Worm (Caenorhabditis elegans) whole organism, L4/young adult: ENCODE results near the gene M106.8.

ENCODE experiments used
- W03F9.2 ChIP-seq: fragments of 150-350 bp; optimal IDR thresholded peaks from 2 replicates; lab custom pipeline; 2014; ENCODE audit warnings: missing biosample characterization, missing genetic modification characterization
- dao-5 ChIP-seq: sonication (generic microtip); optimal IDR thresholded peaks from 2 replicates; lab custom pipeline; 2016; ENCODE audit warnings: missing genotype, missing genetic modification characterization, moderate library complexity, missing compliant biosample characterization
- him-1 ChIP-seq: sonication (generic microtip); optimal IDR thresholded peaks from 2 replicates; lab custom pipeline; 2016; ENCODE audit warnings: missing genotype, missing genetic modification reagents, missing genetic modification characterization, missing compliant biosample characterization

Gene M106.8

ce11 chrII:10829572-10829971 lies 13.9 kb downstream of the M106.8 start:
- TF ChIP-seq W03F9.2 (tag; lab: Kevin White, UChicago), result no peak
- no peak for TF ChIP-seq him-1 (tag; lab: Kevin White, UChicago)
- no peak for TF ChIP-seq dao-5

DNA sequence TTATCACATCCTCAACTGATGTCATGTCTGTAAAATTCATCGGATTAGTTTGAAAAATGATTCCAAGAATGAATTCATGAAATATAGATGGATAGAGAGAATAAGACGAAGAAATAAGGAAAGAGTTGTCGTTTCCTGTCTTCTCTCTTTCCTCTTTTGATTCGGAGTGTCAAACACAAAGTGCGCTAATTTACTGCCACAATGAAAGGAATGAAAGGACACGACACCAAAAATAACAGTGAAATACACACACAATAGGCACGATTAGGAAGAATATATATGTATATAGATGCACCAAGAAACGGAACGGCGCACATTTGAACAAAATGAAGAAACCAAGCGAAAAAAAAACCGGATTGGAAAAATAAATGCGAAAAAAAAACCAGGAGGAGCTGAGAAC lies 14.3 kb downstream of the M106.8 start, which contains the start of gene VM106R.1:
Gene VM106R.1 (minus strand): TSS at position 101 of the 400 bp plus-strand sequence.
- no peak for TF ChIP-seq him-1 (tag; lab: Kevin White, UChicago)
- TF ChIP-seq dao-5, result no peak
- TF ChIP-seq W03F9.2 (tag; lab: Kevin White, UChicago), result no peak

ce11 chrII:10824046-10824445 lies 19.4 kb downstream of the M106.8 start, which contains the start of the genes R06F6.12 and mix-1:
Gene R06F6.12 (minus strand): TSS chrII:10824081.
Gene mix-1 (plus strand): TSS chrII:10824246.
- TF ChIP-seq W03F9.2 (tag; lab: Kevin White, UChicago) (peak; percentile 73), dao-5 (no peak), him-1 (tag; lab: Kevin White, UChicago) (no peak)

DNA sequence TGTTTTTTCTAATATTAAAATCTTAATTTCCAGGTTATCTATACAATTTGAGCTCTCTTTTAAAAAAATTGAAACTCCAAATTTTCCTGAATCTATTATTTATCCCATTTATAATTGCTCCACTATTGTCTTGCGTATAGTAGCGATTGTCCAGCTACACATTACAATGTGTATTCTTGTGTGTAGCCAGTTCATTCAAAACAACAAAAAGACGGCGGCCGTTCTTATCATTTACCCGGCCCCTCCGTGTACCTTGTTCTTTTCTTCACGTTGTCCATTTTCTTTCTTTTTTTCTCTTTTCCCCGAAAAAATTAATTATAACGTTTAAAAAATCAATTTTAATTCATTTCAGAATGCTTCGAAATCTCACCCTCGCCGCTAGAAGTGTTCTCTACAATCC lies 22.7 kb downstream of the M106.8 start, which contains the start of gene ech-4:
Gene ech-4 (plus strand): TSS at position 353 of the 400 bp plus-strand sequence.
- TF ChIP-seq him-1 (tag; lab: Kevin White, UChicago) (no peak), W03F9.2 (tag; lab: Kevin White, UChicago) (no peak), dao-5 (no peak)

- no peak for TF ChIP-seq W03F9.2 (tag; lab: Kevin White, UChicago)
- TF ChIP-seq dao-5, result no peak
- no peak for TF ChIP-seq him-1 (tag; lab: Kevin White, UChicago)
Observed at ce11 chrII:10819928-10820423, 23.5 kb downstream of the M106.8 start, which contains the start of gene R06F6.8. Gene R06F6.8 (minus strand): TSS chrII:10819978.

DNA sequence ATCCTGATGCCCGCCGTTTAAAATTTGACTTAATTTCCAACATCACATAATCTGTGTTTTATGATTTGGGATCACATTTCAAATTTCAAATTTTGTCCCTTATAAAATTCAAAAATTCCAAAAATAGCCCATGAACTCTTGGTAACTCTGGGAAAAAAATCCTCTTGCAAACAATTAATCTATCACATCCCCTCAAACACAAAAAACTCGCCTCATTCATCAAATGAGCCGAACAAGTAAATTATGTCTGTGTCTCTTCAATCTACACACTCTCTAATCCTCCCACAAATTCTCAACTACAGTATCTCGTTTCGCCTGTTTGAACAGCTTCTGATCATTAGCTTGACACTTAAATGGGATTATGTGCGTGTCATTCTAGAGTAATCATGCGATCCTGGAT lies 32.7 kb downstream of the M106.8 start, which contains the start of gene msrp-7:
Gene msrp-7 (plus strand): TSS at position 301 of the 400 bp plus-strand sequence.
- no peak for TF ChIP-seq dao-5
- no peak for TF ChIP-seq W03F9.2 (tag; lab: Kevin White, UChicago)
- TF ChIP-seq him-1 (tag; lab: Kevin White, UChicago), result no peak

DNA sequence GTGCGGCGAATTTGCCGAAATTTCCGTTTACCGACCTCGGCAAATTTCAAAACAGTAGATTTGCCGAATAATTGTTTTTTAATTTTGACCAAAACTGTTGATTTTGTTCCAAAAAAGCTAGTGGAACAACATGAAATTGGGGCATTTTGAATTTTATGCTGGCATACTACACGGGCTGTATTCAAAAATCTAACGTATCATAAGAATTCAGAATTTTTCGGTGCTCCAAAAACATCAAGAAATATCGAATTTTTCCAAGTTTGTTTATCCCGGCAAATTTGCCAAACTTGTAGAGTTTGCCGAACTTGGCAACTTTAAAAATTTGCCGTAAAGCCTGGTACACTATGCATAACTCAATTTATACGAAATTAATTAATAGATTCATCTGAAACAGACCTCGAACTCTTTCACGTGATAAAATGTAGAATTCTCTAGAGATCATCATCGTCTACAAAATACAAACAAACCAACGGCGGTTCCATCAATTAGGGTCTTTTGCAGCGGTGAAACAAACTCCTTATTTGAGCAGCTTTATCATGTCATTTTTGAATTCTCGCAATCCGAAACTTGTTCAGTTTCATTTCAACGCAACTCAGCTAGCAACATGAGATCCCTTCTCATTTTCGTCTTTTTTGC lies 34.6 kb downstream of the M106.8 start, which contains the start of gene R06F6.14:
Gene R06F6.14 (plus strand): TSS at position 586 of the 636 bp plus-strand sequence.
- no peak for TF ChIP-seq dao-5
- no peak for TF ChIP-seq W03F9.2 (tag; lab: Kevin White, UChicago)
- TF ChIP-seq him-1 (tag; lab: Kevin White, UChicago), result no peak

DNA sequence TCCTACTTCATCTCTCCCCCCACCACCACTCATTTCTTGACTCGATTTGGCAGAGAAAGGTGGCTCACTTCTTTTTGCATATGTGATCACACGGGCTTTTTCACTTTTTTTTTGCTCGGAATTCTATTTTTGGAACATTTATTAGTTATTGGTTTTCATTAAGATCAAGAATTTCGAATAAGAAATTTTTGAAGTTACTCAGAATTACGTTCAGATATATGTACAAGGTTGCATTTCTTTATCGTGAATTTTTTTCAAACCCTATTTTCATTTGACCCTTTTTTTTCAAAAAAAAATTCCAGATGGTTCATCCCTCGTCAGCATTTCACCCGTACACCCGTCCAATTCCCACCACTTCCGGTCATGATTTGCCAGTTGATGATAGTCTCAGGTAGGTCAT lies 38.0 kb downstream of the M106.8 start, which contains the start of gene ceh-62:
Gene ceh-62 (plus strand): TSS at position 301 of the 400 bp plus-strand sequence.
- TF ChIP-seq him-1 (tag; lab: Kevin White, UChicago) (no peak), W03F9.2 (tag; lab: Kevin White, UChicago) (no peak), dao-5 (no peak)

DNA sequence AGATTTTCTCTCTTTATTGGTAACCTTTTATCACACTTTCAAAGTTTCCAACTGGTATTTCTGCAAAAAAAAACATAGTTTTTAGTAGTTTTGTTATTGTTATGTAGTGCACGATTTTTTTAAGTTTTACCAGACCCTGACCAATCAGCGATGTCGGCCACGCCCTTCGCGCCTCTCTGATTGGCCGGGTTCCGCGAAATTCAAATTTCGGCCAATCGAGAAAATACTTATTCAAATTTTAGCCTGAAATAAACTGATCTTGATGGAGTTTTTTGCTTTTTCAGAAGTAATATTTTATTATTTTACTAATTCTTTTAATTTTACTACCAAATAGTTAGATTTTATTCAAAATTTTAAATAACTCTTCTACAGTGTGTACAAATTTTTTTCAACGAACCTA lies 38.5 kb downstream of the M106.8 start:
- TF ChIP-seq him-1 (tag; lab: Kevin White, UChicago) (no peak), W03F9.2 (tag; lab: Kevin White, UChicago) (no peak), dao-5 (no peak)

ce11 chrII:10804442-10804841 lies 39.0 kb downstream of the M106.8 start:
- TF ChIP-seq him-1 (tag; lab: Kevin White, UChicago) (no peak), dao-5 (no peak), W03F9.2 (tag; lab: Kevin White, UChicago) (no peak)

ce11 chrII:10800209-10800608 lies 43.2 kb downstream of the M106.8 start:
- TF ChIP-seq him-1 (tag; lab: Kevin White, UChicago) (no peak), dao-5 (no peak), W03F9.2 (tag; lab: Kevin White, UChicago) (no peak)

- TF ChIP-seq W03F9.2 (tag; lab: Kevin White, UChicago) (peak; percentile 84), him-1 (tag; lab: Kevin White, UChicago) (no peak), dao-5 (no peak)
Observed at ce11 chrII:10798429-10798893, 45.0 kb downstream of the M106.8 start, which contains the start of gene npp-19. Gene npp-19 (minus strand): TSS chrII:10798479.

DNA sequence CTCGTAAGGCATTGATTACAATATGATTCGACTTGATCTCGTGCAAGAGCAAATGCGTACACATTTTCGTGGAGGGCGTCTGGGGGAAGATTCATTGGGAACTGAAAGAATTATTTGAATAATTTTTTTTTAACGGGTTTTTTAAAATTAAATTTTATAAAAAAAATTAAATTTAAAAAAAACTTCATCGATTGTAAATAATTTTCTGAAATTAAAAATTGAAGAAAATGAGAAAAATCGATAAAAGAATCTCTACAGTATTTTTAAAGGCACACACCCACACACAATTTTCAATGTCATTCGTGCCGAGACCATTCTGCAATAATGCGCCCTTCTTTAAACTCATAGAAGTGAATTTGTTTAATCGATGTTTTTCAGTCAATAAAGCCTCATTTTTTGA lies 47.2 kb downstream of the M106.8 start, which contains the start of gene set-14:
Gene set-14 (minus strand): TSS at position 101 of the 400 bp plus-strand sequence.
- TF ChIP-seq W03F9.2 (tag; lab: Kevin White, UChicago) (no peak), him-1 (tag; lab: Kevin White, UChicago) (no peak), dao-5 (no peak)

DNA sequence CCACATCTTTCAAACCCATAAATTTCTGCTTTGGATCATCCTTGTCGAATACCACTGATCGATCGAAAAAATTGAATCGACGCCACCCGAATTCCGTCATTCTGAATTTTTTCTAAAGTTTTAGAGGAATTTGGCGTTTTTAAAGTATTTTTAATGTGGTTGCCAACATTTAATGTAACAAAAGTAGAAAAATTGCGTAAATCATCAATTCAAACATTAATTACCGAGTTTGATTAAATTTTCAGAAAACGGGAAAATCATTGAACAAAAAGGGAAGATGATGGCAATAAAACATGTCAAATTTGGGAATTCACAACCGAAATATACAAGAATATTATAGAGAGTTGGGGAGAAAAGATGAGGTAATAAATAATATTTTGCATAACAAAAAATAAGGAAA lies 50.0 kb downstream of the M106.8 start, which contains the start of gene vps-11:
Gene vps-11 (minus strand): TSS at position 101 of the 400 bp plus-strand sequence.
- TF ChIP-seq him-1 (tag; lab: Kevin White, UChicago), result no peak
- TF ChIP-seq W03F9.2 (tag; lab: Kevin White, UChicago), result no peak
- no peak for TF ChIP-seq dao-5
